Fruit fly (Drosophila melanogaster): ENCODE data around the gene S.

Gene S

dm6 chr2L:1102349-1102748 lies 24.7 kb upstream of the S start, which contains the start of gene CG4629 (continued):
- TF ChIP-seq sna (GFP tag; IDR thresholded peaks at IDR 0.05; ENCODE audit: partially characterized antibody) (peak; percentile 55; the same call in 1 of the 2 replicates), CG12299 (tag; optimal IDR thresholded peaks at IDR 0.05) (no peak), CG8478 (optimal IDR thresholded peaks at IDR 0.05) (no peak), tx (GFP tag; optimal IDR thresholded peaks at IDR 0.05) (no peak), fd96Cb (tag; optimal IDR thresholded peaks at IDR 0.05) (no peak), HHEX (GFP tag; optimal IDR thresholded peaks at IDR 0.05) (no peak), CG8089 (GFP tag; optimal IDR thresholded peaks at IDR 0.05) (no peak), sd (tag; optimal IDR thresholded peaks at IDR 0.05) (no peak), exex (tag; optimal IDR thresholded peaks at IDR 0.05) (no peak), Dek (tag; optimal IDR thresholded peaks at IDR 0.05) (no peak), Adf1 (GFP tag; IDR thresholded peaks at IDR 0.05) (peak; percentile 100), Sry-δ (GFP tag; optimal IDR thresholded peaks at IDR 0.05) (no peak), Hand (GFP tag; optimal IDR thresholded peaks at IDR 0.05) (no peak), vnd (GFP tag; IDR thresholded peaks at IDR 0.05; ENCODE audit: partially characterized antibody) (no peak), CG13287 (GFP tag; IDR thresholded peaks at IDR 0.05; ENCODE audit: partially characterized antibody) (peak; percentile 57), croc (GFP tag; conservative IDR thresholded peaks at IDR 0.05) (no peak), CG3281 (GFP tag; optimal IDR thresholded peaks at IDR 0.05) (no peak), CG6654 (GFP tag; optimal IDR thresholded peaks at IDR 0.05) (no peak), CG4282 (GFP tag; optimal IDR thresholded peaks at IDR 0.05) (no peak), gcm (GFP tag; optimal IDR thresholded peaks at IDR 0.05) (no peak), CG7786 (GFP tag; optimal IDR thresholded peaks at IDR 0.05) (no peak), CG6683 (GFP tag; optimal IDR thresholded peaks at IDR 0.05) (no peak), Awh (GFP tag; IDR thresholded peaks at IDR 0.05) (no peak), CG18764 (GFP tag; optimal IDR thresholded peaks at IDR 0.05) (no peak), CG12071 (GFP tag; optimal IDR thresholded peaks at IDR 0.05) (no peak), Tbp (GFP tag; optimal IDR thresholded peaks at IDR 0.05) (no peak), zen2 (GFP tag; IDR thresholded peaks at IDR 0.05; ENCODE audit: partially characterized antibody) (peak; percentile 62; the same call in 2 of the 3 replicates), cwo (GFP tag; optimal IDR thresholded peaks at IDR 0.05) (no peak), CG6272 (GFP tag; IDR thresholded peaks at IDR 0.05) (no peak), CG8924 (tag; optimal IDR thresholded peaks at IDR 0.05) (no peak), CG12659 (GFP tag; optimal IDR thresholded peaks at IDR 0.05) (no peak), z (GFP tag; IDR thresholded peaks at IDR 0.05) (peak; percentile 96), ash1 (GFP tag; optimal IDR thresholded peaks at IDR 0.05) (no peak), CG32532 (GFP tag; IDR thresholded peaks at IDR 0.05) (0 out of 2 replicates have a peak, but pooled peaks have one; percentile 48), tio (GFP tag; optimal IDR thresholded peaks at IDR 0.05) (no peak), luna (GFP tag; optimal IDR thresholded peaks at IDR 0.05) (no peak), Vsx1 (GFP tag; optimal IDR thresholded peaks at IDR 0.05) (no peak), CG9817 (tag; optimal IDR thresholded peaks at IDR 0.05) (no peak), ac (GFP tag; optimal IDR thresholded peaks at IDR 0.05) (no peak), CG4707 (GFP tag; optimal IDR thresholded peaks at IDR 0.05) (no peak), tap (tag; optimal IDR thresholded peaks at IDR 0.05) (no peak), esg (GFP tag; conservative IDR thresholded peaks at IDR 0.05) (no peak), CG14667 (GFP tag; IDR thresholded peaks at IDR 0.05) (no peak), sim (GFP tag; IDR thresholded peaks at IDR 0.05) (no peak), chm (GFP tag; IDR thresholded peaks at IDR 0.05) (no peak; the same call in 1 of the 2 replicates), Fer2 (tag; optimal IDR thresholded peaks at IDR 0.05) (no peak), Asciz (GFP tag; optimal IDR thresholded peaks at IDR 0.05) (no peak), Jarid2 (GFP tag; optimal IDR thresholded peaks at IDR 0.05) (peak; percentile 68), toy (GFP tag; IDR thresholded peaks at IDR 0.05) (no peak), hbn (GFP tag; IDR thresholded peaks at IDR 0.05; ENCODE audit: partially characterized antibody) (no peak), sens (GFP tag) (no peak)
